Worm (Caenorhabditis elegans) whole organism, young adult: ENCODE results near the gene oac-2.

ENCODE experiments used
- snpc-3.4 ChIP-seq: sonication (generic microtip); optimal IDR thresholded peaks from 2 replicates; lab custom pipeline; 2017; ENCODE audit warnings: missing genetic modification characterization, mild to moderate bottlenecking, missing compliant biosample characterization, antibody characterized with exemption, moderate library complexity, missing genotype, missing genetic modification reagents
- snpc-4 ChIP-seq, 5 experiments: fragments of 150-350 bp in 1 of 5; sonication (generic microtip) in 4 of 5; optimal IDR thresholded peaks; 2 replicates each; lab custom pipeline; 2014 to 2018; ENCODE audit warnings: missing genetic modification characterization in 5 of 5, missing biosample characterization in 3 of 5, antibody characterized with exemption in 2 of 5, mild to moderate bottlenecking in 2 of 5, missing compliant biosample characterization in 2 of 5, missing genotype in 2 of 5, moderate library complexity in 2 of 5, missing genetic modification reagents in 1 of 5

DNA sequence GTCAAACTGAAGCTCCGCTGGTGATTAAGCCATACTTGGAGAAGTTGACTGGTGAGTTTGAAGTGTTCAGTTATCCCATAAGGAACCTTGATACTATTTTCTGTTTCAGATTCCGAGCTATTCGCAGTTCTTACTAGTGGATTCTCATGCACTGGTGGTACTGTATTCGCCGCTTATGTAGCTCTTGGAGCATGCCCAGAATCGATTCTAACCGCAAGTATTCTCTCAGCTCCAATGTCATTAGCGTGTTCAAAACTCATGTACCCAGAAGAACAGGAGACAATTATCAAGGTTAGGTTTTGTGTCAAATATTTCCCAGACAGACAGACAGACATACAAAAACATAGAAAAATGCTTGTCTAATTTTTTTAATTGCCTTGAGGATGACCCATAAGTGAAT, 10.0 kb downstream of the oac-2 start:
- TF ChIP-seq snpc-3.4 (tag; lab: Kevin White, UChicago) (no peak), snpc-4 (GFP tag; optimal IDR thresholded peaks at IDR 0.05; lab: Kevin White, UChicago) (no peak), snpc-4 (tag; optimal IDR thresholded peaks at IDR 0.05; lab: Kevin White, UChicago) (no peak)
